Fruit fly (Drosophila melanogaster) whole organism, wandering third instar larva: ENCODE results near the gene Actn3.

Experiments
- Jra ChIP-seq: sonication (Bioruptor generic); optimal IDR thresholded peaks from 2 replicates; lab custom pipeline; 2016; ENCODE audit warnings: missing biosample characterization, missing genetic modification characterization
- OdsH ChIP-seq: fragments of 200-800 bp; sonication (Bioruptor generic); optimal IDR thresholded peaks from 2 replicates; lab custom pipeline; 2016; ENCODE audit warnings: missing biosample characterization, mild to moderate bottlenecking, missing genetic modification characterization
- brk ChIP-seq: fragments of 200-800 bp; sonication (Bioruptor generic); optimal IDR thresholded peaks from 2 replicates; lab custom pipeline; 2016; ENCODE audit warnings: missing biosample characterization, mild to moderate bottlenecking, missing genetic modification characterization
- dmrt93B ChIP-seq: fragments of 200-800 bp; sonication (Bioruptor generic); optimal IDR thresholded peaks from 2 replicates; lab custom pipeline; 2018; ENCODE audit warnings: missing biosample characterization, mild to moderate bottlenecking, missing genetic modification characterization
- foxo ChIP-seq, 2 experiments: fragments of 200-800 bp; sonication (Bioruptor generic); optimal IDR thresholded peaks; 2 replicates in 1 of 2; 3 replicates in 1 of 2; lab custom pipeline; 2016 to 2017; ENCODE audit warnings: missing biosample characterization in 2 of 2, missing genetic modification characterization in 2 of 2
- fru ChIP-seq: fragments of 200-800 bp; sonication (Bioruptor generic); optimal IDR thresholded peaks from 3 replicates; lab custom pipeline; 2016; ENCODE audit warnings: missing biosample characterization, mild to moderate bottlenecking, missing genetic modification characterization
- h ChIP-seq: fragments of 200-800 bp; sonication (Bioruptor generic); optimal IDR thresholded peaks from 3 replicates; lab custom pipeline; 2016; ENCODE audit warnings: missing biosample characterization, mild to moderate bottlenecking, missing genetic modification characterization
- lola ChIP-seq: fragments of >200 bp; optimal IDR thresholded peaks from 2 replicates; lab custom pipeline; 2017; ENCODE audit warnings: missing biosample characterization, missing genetic modification characterization
- sv ChIP-seq: fragments of 200-800 bp; sonication (Bioruptor generic); optimal IDR thresholded peaks from 3 replicates; lab custom pipeline; 2016; ENCODE audit warnings: missing biosample characterization, missing genetic modification characterization
- usp ChIP-seq: fragments of >200 bp; optimal IDR thresholded peaks from 2 replicates; lab custom pipeline; 2017; ENCODE audit warnings: missing biosample characterization, missing genetic modification characterization

dm6 chr3R:16972575-16972974 lies 5.0 kb downstream of the Actn3 start:
- TF ChIP-seq sv (GFP tag; lab: Kevin White, UChicago) = no peak
- no peak for TF ChIP-seq brk (GFP tag; lab: Kevin White, UChicago)
- TF ChIP-seq h (GFP tag; lab: Kevin White, UChicago) = no peak
- TF ChIP-seq Jra (GFP tag; lab: Kevin White, UChicago) = no peak
- TF ChIP-seq foxo (GFP tag; optimal IDR thresholded peaks at IDR 0.05; lab: Kevin White, UChicago) = no peak
- no peak for TF ChIP-seq usp (GFP tag; lab: Kevin White, UChicago)
- TF ChIP-seq dmrt93B (GFP tag; lab: Kevin White, UChicago) = no peak
- no peak for TF ChIP-seq fru (GFP tag; lab: Kevin White, UChicago)
- no peak for TF ChIP-seq OdsH (GFP tag; lab: Kevin White, UChicago)
- TF ChIP-seq lola = no peak
